Fruit fly (Drosophila melanogaster) whole organism, embryonic: ENCODE measurements around the gene CG43321.

Source experiments
- Bgb ChIP-seq: fragments of 200-800 bp; sonication (Bioruptor generic); IDR thresholded peaks from 2 replicates; pipeline ENCODE4 v1.3.6; 2022; ENCODE audit warnings: missing biosample characterization, missing genetic modification characterization; ENCODE audit not compliant: partially characterized antibody
- CG10267 ChIP-seq: fragments of 200-800 bp; sonication (Bioruptor generic); optimal IDR thresholded peaks from 2 replicates; lab custom pipeline; 2018; ENCODE audit warnings: missing biosample characterization, mild to moderate bottlenecking, missing genetic modification characterization, moderate library complexity
- CG10431 ChIP-seq: fragments of 200-800 bp; sonication (Bioruptor generic); optimal IDR thresholded peaks from 3 replicates; lab custom pipeline; 2018; ENCODE audit warnings: missing biosample characterization, mild to moderate bottlenecking, missing genetic modification characterization
- CG11093 ChIP-seq: fragments of 200-800 bp; sonication (Bioruptor generic); IDR thresholded peaks from 3 replicates; pipeline ENCODE4 v1.3.6; 2022; ENCODE audit warnings: missing biosample characterization, missing genetic modification characterization
- CG11398 ChIP-seq: fragments of 200-800 bp; sonication (Bioruptor generic); optimal IDR thresholded peaks from 2 replicates; lab custom pipeline; 2016; ENCODE audit warnings: missing biosample characterization, missing genetic modification characterization
- CG11560 ChIP-seq: fragments of 200-800 bp; sonication (Bioruptor generic); IDR thresholded peaks from 3 replicates; pipeline ENCODE4 v1.3.6; 2022; ENCODE audit warnings: missing biosample characterization, missing genetic modification characterization
- CG12104 ChIP-seq: fragments of 200-800 bp; sonication (Bioruptor generic); optimal IDR thresholded peaks from 3 replicates; lab custom pipeline; 2016; ENCODE audit warnings: missing biosample characterization, missing genetic modification characterization
- CG12942 ChIP-seq: fragments of 200-800 bp; sonication (Bioruptor generic); optimal IDR thresholded peaks from 3 replicates; lab custom pipeline; 2016; ENCODE audit warnings: missing biosample characterization, missing genetic modification characterization
- CG13624 ChIP-seq: fragments of 200-800 bp; sonication (Bioruptor generic); optimal IDR thresholded peaks from 2 replicates; lab custom pipeline; 2016; ENCODE audit warnings: missing biosample characterization, missing genetic modification characterization
- CG15269 ChIP-seq: fragments of 200-800 bp; sonication (Bioruptor generic); optimal IDR thresholded peaks from 2 replicates; lab custom pipeline; 2018; ENCODE audit warnings: missing biosample characterization, mild to moderate bottlenecking, missing genetic modification characterization, moderate library complexity
- CG15696 ChIP-seq: fragments of 200-800 bp; sonication (Bioruptor generic); optimal IDR thresholded peaks from 2 replicates; lab custom pipeline; 2019; ENCODE audit warnings: missing biosample characterization, mild to moderate bottlenecking, missing genetic modification characterization, moderate library complexity
- CG2712 ChIP-seq: fragments of 200-800 bp; optimal IDR thresholded peaks from 3 replicates; lab custom pipeline; 2019; ENCODE audit warnings: missing biosample characterization, mild to moderate bottlenecking, missing genetic modification characterization, moderate library complexity
- CG2889 ChIP-seq: fragments of 200-800 bp; sonication (Bioruptor generic); IDR thresholded peaks from 3 replicates; pipeline ENCODE4 v1.3.6; 2022; ENCODE audit warnings: missing biosample characterization, missing genetic modification characterization
- CG3995 ChIP-seq: fragments of 200-800 bp; sonication (Bioruptor generic); optimal IDR thresholded peaks from 3 replicates; lab custom pipeline; 2016; ENCODE audit warnings: missing biosample characterization, missing genetic modification characterization
- CG4730 ChIP-seq: fragments of 200-800 bp; sonication (Bioruptor generic); IDR thresholded peaks from 2 replicates; pipeline ENCODE4 v1.3.6; 2022; ENCODE audit warnings: missing biosample characterization, missing genetic modification characterization
- CG8089 ChIP-seq: fragments of 200-800 bp; sonication (Bioruptor generic); optimal IDR thresholded peaks from 3 replicates; lab custom pipeline; 2016; ENCODE audit warnings: missing biosample characterization, missing genetic modification characterization
- CoRest ChIP-seq: fragments of 200-800 bp; sonication (Bioruptor generic); optimal IDR thresholded peaks from 3 replicates; lab custom pipeline; 2018; ENCODE audit warnings: missing biosample characterization, mild to moderate bottlenecking, missing genetic modification characterization, moderate library complexity
- Dfd ChIP-seq, 2 experiments: fragments of >200 bp; optimal IDR thresholded peaks; 2 replicates each; lab custom pipeline; 2017; ENCODE audit warnings: missing biosample characterization in 2 of 2, missing genetic modification characterization in 2 of 2
- Dip2 ChIP-seq: fragments of 200-800 bp; sonication (Bioruptor generic); IDR thresholded peaks from 2 replicates; pipeline ENCODE4 v1.3.6; 2022; ENCODE audit warnings: missing biosample characterization, missing genetic modification characterization
- Dref ChIP-seq: fragments of 200-800 bp; sonication (Bioruptor generic); IDR thresholded peaks from 2 replicates; pipeline ENCODE4 v1.3.6; 2022; ENCODE audit warnings: missing biosample characterization, missing genetic modification characterization
- Elba2 ChIP-seq: fragments of 200-800 bp; sonication (Bioruptor generic); optimal IDR thresholded peaks from 3 replicates; lab custom pipeline; 2016; ENCODE audit warnings: missing biosample characterization, missing genetic modification characterization
- GATAe ChIP-seq: fragments of 200-800 bp; sonication (Bioruptor generic); conservative IDR thresholded peaks from 2 replicates; pipeline ENCODE4 v1.3.6; 2022; ENCODE audit warnings: missing biosample characterization, missing genetic modification characterization
- H15 ChIP-seq: fragments of 200-800 bp; sonication (Bioruptor generic); IDR thresholded peaks from 3 replicates; pipeline ENCODE4 v1.3.6; 2022; ENCODE audit warnings: missing biosample characterization, missing genetic modification characterization
- HLH54F ChIP-seq: fragments of 200-800 bp; sonication (Bioruptor generic); optimal IDR thresholded peaks from 3 replicates; lab custom pipeline; 2016; ENCODE audit warnings: missing biosample characterization, missing genetic modification characterization
- Lhr ChIP-seq: fragments of 200-800 bp; sonication (Bioruptor generic); optimal IDR thresholded peaks from 3 replicates; lab custom pipeline; 2017; ENCODE audit warnings: mild to moderate bottlenecking, missing biosample characterization, missing genetic modification reagents, missing genetic modification characterization
- NC2α ChIP-seq: fragments of 200-800 bp; sonication (Bioruptor generic); optimal IDR thresholded peaks from 2 replicates; lab custom pipeline; 2016; ENCODE audit warnings: missing biosample characterization, missing genetic modification characterization
- Spps ChIP-seq: fragments of 200-800 bp; sonication (Bioruptor generic); optimal IDR thresholded peaks from 2 replicates; lab custom pipeline; 2018; ENCODE audit warnings: missing biosample characterization, mild to moderate bottlenecking, missing genetic modification characterization
- Tbp ChIP-seq: fragments of >200 bp; optimal IDR thresholded peaks from 2 replicates; lab custom pipeline; 2018; ENCODE audit warnings: missing biosample characterization, missing genetic modification characterization
- Trl ChIP-seq, 3 experiments: fragments of >200 bp in 2 of 3; fragments of 200-800 bp in 1 of 3; sonication (Bioruptor generic) in 1 of 3; optimal IDR thresholded peaks; 2 replicates in 1 of 3; 3 replicates in 2 of 3; lab custom pipeline; 2016 to 2017; ENCODE audit warnings: missing biosample characterization in 1 of 3, missing genetic modification characterization in 1 of 3
- Xbp1 ChIP-seq: fragments of 200-800 bp; sonication (Bioruptor generic); optimal IDR thresholded peaks from 3 replicates; lab custom pipeline; 2016; ENCODE audit warnings: missing biosample characterization, mild to moderate bottlenecking, missing genetic modification characterization
- abd-A ChIP-seq: fragments of 200-800 bp; sonication (Bioruptor generic); optimal IDR thresholded peaks from 3 replicates; lab custom pipeline; 2019; ENCODE audit warnings: missing biosample characterization, mild to moderate bottlenecking, missing genetic modification characterization, moderate library complexity
- al ChIP-seq: fragments of 200-800 bp; sonication (Bioruptor generic); IDR thresholded peaks from 2 replicates; pipeline ENCODE4 v1.3.6; 2022; ENCODE audit warnings: missing biosample characterization, missing genetic modification characterization
- ara ChIP-seq: fragments of 200-800 bp; sonication (Bioruptor generic); IDR thresholded peaks from 2 replicates; pipeline ENCODE4 v1.3.6; 2022; ENCODE audit warnings: missing biosample characterization, missing genetic modification characterization
- cad ChIP-seq: fragments of >200 bp; optimal IDR thresholded peaks from 2 replicates; lab custom pipeline; 2017; ENCODE audit warnings: missing biosample characterization, missing genetic modification characterization
- cwo ChIP-seq: fragments of 200-800 bp; sonication (Bioruptor generic); optimal IDR thresholded peaks from 3 replicates; lab custom pipeline; 2017; ENCODE audit warnings: missing biosample characterization, missing genetic modification characterization, mild to moderate bottlenecking, moderate library complexity, missing genetic modification reagents
- danr ChIP-seq: fragments of 200-800 bp; sonication (Bioruptor generic); IDR thresholded peaks from 2 replicates; pipeline ENCODE4 v1.3.6; 2022; ENCODE audit warnings: missing biosample characterization, missing genetic modification characterization
- gcm2 ChIP-seq: fragments of 200-800 bp; sonication (Bioruptor generic); optimal IDR thresholded peaks from 2 replicates; lab custom pipeline; 2016; ENCODE audit warnings: missing biosample characterization, missing genetic modification characterization
- gem ChIP-seq: fragments of 200-800 bp; sonication (Bioruptor generic); optimal IDR thresholded peaks from 2 replicates; lab custom pipeline; 2019; ENCODE audit warnings: missing biosample characterization, mild to moderate bottlenecking, missing genetic modification characterization, moderate library complexity
- grau ChIP-seq: fragments of 200-800 bp; optimal IDR thresholded peaks from 3 replicates; lab custom pipeline; 2019; ENCODE audit warnings: missing biosample characterization, mild to moderate bottlenecking, missing genetic modification characterization, moderate library complexity
- hb ChIP-seq: fragments of 200-800 bp; sonication (Bioruptor generic); IDR thresholded peaks from 3 replicates; pipeline ENCODE4 v1.3.6; 2022; ENCODE audit warnings: missing biosample characterization, missing genetic modification characterization; ENCODE audit not compliant: partially characterized antibody
- hth ChIP-seq: fragments of >200 bp; optimal IDR thresholded peaks from 2 replicates; lab custom pipeline; 2017; ENCODE audit warnings: inconsistent platforms
- ind ChIP-seq: fragments of 200-800 bp; sonication (Bioruptor generic); optimal IDR thresholded peaks from 3 replicates; lab custom pipeline; 2016; ENCODE audit warnings: missing biosample characterization, missing genetic modification characterization
- jing ChIP-seq: fragments of 200-800 bp; sonication (Bioruptor generic); optimal IDR thresholded peaks from 2 replicates; lab custom pipeline; 2018; ENCODE audit warnings: missing biosample characterization, mild to moderate bottlenecking, missing genetic modification characterization
- kah ChIP-seq: fragments of 200-800 bp; sonication (Bioruptor generic); optimal IDR thresholded peaks from 2 replicates; lab custom pipeline; 2018; ENCODE audit warnings: missing biosample characterization, mild to moderate bottlenecking, missing genetic modification characterization
- nau ChIP-seq: fragments of 200-800 bp; sonication (Bioruptor generic); optimal IDR thresholded peaks from 3 replicates; lab custom pipeline; 2017; ENCODE audit warnings: missing biosample characterization, mild to moderate bottlenecking, missing genetic modification characterization, missing genetic modification reagents
- peb ChIP-seq: fragments of 200-800 bp; sonication (Bioruptor generic); IDR thresholded peaks from 2 replicates; pipeline ENCODE4 v1.3.6; 2022; ENCODE audit warnings: missing biosample characterization, missing genetic modification characterization
- pnt ChIP-seq: fragments of 200-800 bp; sonication (Bioruptor generic); optimal IDR thresholded peaks from 3 replicates; lab custom pipeline; 2016; ENCODE audit warnings: missing biosample characterization, missing genetic modification characterization
- pros ChIP-seq: fragments of 200-800 bp; sonication (Bioruptor generic); optimal IDR thresholded peaks from 3 replicates; lab custom pipeline; 2019; ENCODE audit warnings: missing biosample characterization, mild to moderate bottlenecking, missing genetic modification characterization, moderate library complexity
- row ChIP-seq: fragments of 200-800 bp; sonication (Bioruptor generic); IDR thresholded peaks from 3 replicates; pipeline ENCODE4 v1.3.6; 2022; ENCODE audit warnings: missing biosample characterization, missing genetic modification characterization
- sqz ChIP-seq: fragments of 200-800 bp; sonication (Bioruptor generic); optimal IDR thresholded peaks from 3 replicates; lab custom pipeline; 2018; ENCODE audit warnings: missing biosample characterization, mild to moderate bottlenecking, missing genetic modification characterization
- tll ChIP-seq, 2 experiments: fragments of 200-800 bp in 1 of 2; fragments of >200 bp in 1 of 2; sonication (Bioruptor generic) in 1 of 2; optimal IDR thresholded peaks; 2 replicates each; lab custom pipeline; 2017 to 2019; ENCODE audit warnings: missing biosample characterization in 2 of 2, missing genetic modification characterization in 2 of 2, mild to moderate bottlenecking in 1 of 2, moderate library complexity in 1 of 2
- zfh1 ChIP-seq: fragments of 200-800 bp; sonication (Bioruptor generic); IDR thresholded peaks from 3 replicates; pipeline ENCODE4 v1.3.6; 2022; ENCODE audit warnings: missing biosample characterization, missing genetic modification characterization

CG43321 gene

DNA sequence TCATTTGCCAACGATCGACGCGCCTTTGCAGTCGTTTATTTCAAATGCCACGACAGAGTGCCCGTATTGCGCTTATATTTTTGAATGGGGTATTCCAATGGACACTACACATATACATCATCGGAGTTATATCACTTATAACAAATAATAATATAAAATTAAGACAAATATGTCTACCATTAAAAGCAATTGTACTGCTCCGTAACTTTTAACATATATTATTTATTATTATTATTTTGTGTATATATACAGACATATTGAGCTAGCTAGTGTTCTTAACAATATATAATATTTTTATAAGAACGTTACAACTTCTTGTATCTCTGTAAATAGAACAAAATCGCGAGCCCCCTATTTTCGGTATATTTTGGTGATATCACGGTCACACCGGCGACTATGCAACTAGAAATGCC, 48.0 kb upstream of the CG43321 start, which contains the start of the genes sip2 and Coprox (continued):
- TF ChIP-seq CG2712 (tag; lab: Kevin White, UChicago) (peak; percentile 88), gem (tag; lab: Kevin White, UChicago) (peak; percentile 87), CG11398 (GFP tag; lab: Kevin White, UChicago) (no peak), CG4730 (peak; percentile 34; the same call in 1 of the 2 replicates), CG11560 (tag; lab: Robert Waterston, UW) (no peak), Xbp1 (GFP tag; lab: Kevin White, UChicago) (peak; percentile 69), Bgb (GFP tag; lab: Robert Waterston, UW) (no peak), ara (no peak), H15 (no peak), cad (GFP tag; lab: Kevin White, UChicago) (no peak), cwo (GFP tag; lab: Kevin White, UChicago) (peak; percentile 17), row (GFP tag; lab: Robert Waterston, UW) (peak; percentile 84), CG13624 (no peak), Lhr (GFP tag; lab: Kevin White, UChicago) (peak; percentile 33), Elba2 (GFP tag; lab: Kevin White, UChicago) (no peak), CG15696 (peak; percentile 76), HLH54F (no peak), pnt (GFP tag; lab: Kevin White, UChicago) (no peak), hth (lab: Kevin White, UChicago) (no peak), CG12942 (GFP tag; lab: Kevin White, UChicago) (peak; percentile 50), CG10267 (peak; percentile 78), danr (GFP tag; lab: Robert Waterston, UW) (no peak), abd-A (tag; lab: Kevin White, UChicago) (no peak), gcm2 (GFP tag; lab: Kevin White, UChicago) (no peak), CG3995 (GFP tag; lab: Kevin White, UChicago) (peak; percentile 62), GATAe (GFP tag; lab: Robert Waterston, UW) (no peak), Dref (no peak), Spps (tag; lab: Kevin White, UChicago) (peak; percentile 52), sqz (GFP tag; lab: Kevin White, UChicago) (no peak), hb (GFP tag; lab: Robert Waterston, UW) (no peak), grau (peak; percentile 83), nau (no peak), Tbp (GFP tag; lab: Kevin White, UChicago) (no peak), zfh1 (GFP tag; lab: Robert Waterston, UW) (no peak), pros (GFP tag; lab: Kevin White, UChicago) (no peak), NC2α (GFP tag; lab: Kevin White, UChicago) (no peak), CG15269 (tag; lab: Kevin White, UChicago) (no peak), jing (no peak), CG2889 (GFP tag; lab: Robert Waterston, UW) (no peak), ind (GFP tag; lab: Kevin White, UChicago) (peak; percentile 69), CG10431 (GFP tag; lab: Kevin White, UChicago) (peak; percentile 75), Dip2 (GFP tag; lab: Robert Waterston, UW) (no peak), CG11093 (GFP tag; lab: Robert Waterston, UW) (no peak), CoRest (tag; lab: Kevin White, UChicago) (peak; percentile 85), al (GFP tag; lab: Robert Waterston, UW) (peak; percentile 36; the same call in 1 of the 2 replicates), peb (GFP tag; lab: Robert Waterston, UW) (no peak), Dfd (GFP tag; optimal IDR thresholded peaks at IDR 0.05; lab: Kevin White, UChicago) (no peak), CG12104 (GFP tag; lab: Kevin White, UChicago) (peak; percentile 34), CG8089 (GFP tag; lab: Kevin White, UChicago) (no peak), Trl (optimal IDR thresholded peaks at IDR 0.05; lab: Kevin White, UChicago) (no peak), Trl (GFP tag; optimal IDR thresholded peaks at IDR 0.05; lab: Kevin White, UChicago) (no peak), kah (GFP tag; lab: Kevin White, UChicago) (peak; percentile 14), tll (GFP tag; optimal IDR thresholded peaks at IDR 0.05; lab: Kevin White, UChicago) (no peak)
